Fruit fly (Drosophila melanogaster) whole organism, wandering third instar larva: ENCODE measurements around the gene CG12321.

Experiments used
- Abd-B ChIP-seq: fragments of >200 bp; optimal IDR thresholded peaks from 2 replicates; lab custom pipeline; 2017; ENCODE audit warnings: missing biosample characterization, missing genetic modification characterization
- Jra ChIP-seq: sonication (Bioruptor generic); optimal IDR thresholded peaks from 2 replicates; lab custom pipeline; 2016; ENCODE audit warnings: missing biosample characterization, missing genetic modification characterization
- OdsH ChIP-seq: fragments of 200-800 bp; sonication (Bioruptor generic); optimal IDR thresholded peaks from 2 replicates; lab custom pipeline; 2016; ENCODE audit warnings: missing biosample characterization, mild to moderate bottlenecking, missing genetic modification characterization
- Vsx2 ChIP-seq: fragments of 200-300, 225-300 bp; sonication (Bioruptor generic); optimal IDR thresholded peaks from 2 replicates; lab custom pipeline; 2018; ENCODE audit warnings: missing biosample characterization, missing genetic modification characterization; ENCODE audit not compliant: partially characterized antibody
- dl ChIP-seq, 2 experiments: fragments of 175-275, 200-275 bp in 1 of 2; fragments of 200-275 bp in 1 of 2; sonication (Bioruptor generic); optimal IDR thresholded peaks; lab custom pipeline; 2018; ENCODE audit warnings: mild to moderate bottlenecking in 2 of 2, missing biosample characterization in 2 of 2, missing genetic modification characterization in 2 of 2, moderate library complexity in 2 of 2; ENCODE audit not compliant: partially characterized antibody in 2 of 2, insufficient read depth in 1 of 2
- tai ChIP-seq: sonication (Bioruptor generic); optimal IDR thresholded peaks from 2 replicates; lab custom pipeline; 2016; ENCODE audit warnings: missing biosample characterization, missing genetic modification characterization
- woc ChIP-seq: sonication (Bioruptor generic); optimal IDR thresholded peaks from 2 replicates; lab custom pipeline; 2016; ENCODE audit warnings: missing biosample characterization, mild to moderate bottlenecking, missing genetic modification characterization

DNA sequence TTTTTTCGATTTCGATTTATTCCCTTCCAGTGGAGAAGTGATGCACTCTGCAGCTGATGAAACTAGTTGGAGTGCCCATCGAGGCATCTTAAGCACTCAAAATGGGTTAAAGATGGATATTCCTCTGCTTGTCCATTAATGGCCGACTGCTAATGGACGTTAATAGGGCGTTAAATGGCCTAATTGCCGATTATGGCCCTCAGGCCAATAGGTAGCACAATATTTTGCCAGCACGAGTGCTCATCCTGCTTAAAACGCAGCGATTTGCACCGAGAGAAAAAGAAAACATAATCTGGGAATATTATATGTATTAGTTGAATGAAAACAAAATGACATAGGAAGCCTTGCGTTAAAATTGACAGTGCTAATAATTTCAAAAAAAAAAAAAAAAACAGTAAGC, 20.0 kb upstream of the CG12321 start, which contains the start of gene CG44158:
- TF ChIP-seq OdsH (GFP tag; lab: Kevin White, UChicago), result no peak
- no peak for TF ChIP-seq tai
- no peak for TF ChIP-seq Jra (GFP tag; lab: Kevin White, UChicago)
- TF ChIP-seq Vsx2, result no peak
- TF ChIP-seq dl (GFP tag; optimal IDR thresholded peaks at IDR 0.05; lab: Kevin White, UChicago; ENCODE audit: insufficient read depth in 1 of 2, partially characterized antibody in 2 of 2), result no peak
- no peak for TF ChIP-seq Abd-B
- TF ChIP-seq woc (GFP tag; lab: Kevin White, UChicago), result no peak
